Fruit fly (Drosophila melanogaster): ENCODE data around the gene CG43052.

DNA sequence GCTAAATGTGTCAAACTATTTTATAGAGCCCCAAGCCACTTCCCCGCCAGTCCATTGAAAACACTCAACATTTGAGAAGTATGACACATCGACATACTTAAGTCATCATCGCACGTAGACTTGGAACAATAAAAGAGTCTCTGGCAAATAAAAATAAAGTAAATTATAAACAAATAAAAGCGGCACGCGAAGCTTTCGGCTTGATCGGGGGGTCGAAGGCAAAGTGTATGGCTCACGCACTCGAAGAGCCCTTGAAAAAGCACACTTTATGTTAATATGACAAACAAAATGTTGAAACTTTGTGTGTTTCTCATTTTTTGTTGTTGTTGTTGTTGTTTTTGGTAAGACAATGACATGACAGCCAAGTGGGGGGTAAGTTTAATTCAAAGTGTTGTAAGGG, 44.4 kb downstream of the CG43052 start:
- TF ChIP-seq CG1621 (tag; optimal IDR thresholded peaks at IDR 0.05): no peak
- TF ChIP-seq CG6276 (GFP tag; optimal IDR thresholded peaks at IDR 0.05): no peak
- no peak for TF ChIP-seq CG10669 (GFP tag; optimal IDR thresholded peaks at IDR 0.05)
- TF ChIP-seq Hr39 (GFP tag; optimal IDR thresholded peaks at IDR 0.05): no peak
- TF ChIP-seq CG8632 (GFP tag; optimal IDR thresholded peaks at IDR 0.05): no peak
- no peak for TF ChIP-seq CG11294 (GFP tag; IDR thresholded peaks at IDR 0.05)
- no peak for TF ChIP-seq fd85E (GFP tag; optimal IDR thresholded peaks at IDR 0.05)
- TF ChIP-seq fd59A (GFP tag; optimal IDR thresholded peaks at IDR 0.05): no peak
- TF ChIP-seq salr (GFP tag; optimal IDR thresholded peaks at IDR 0.05): no peak
- no peak for TF ChIP-seq Sox102F (GFP tag; optimal IDR thresholded peaks at IDR 0.05)
